Fruit fly (Drosophila melanogaster) whole organism, embryonic: ENCODE data around the gene CG46313.

Experiments
- CG11504 ChIP-seq: fragments of 200-800 bp; sonication (Bioruptor generic); optimal IDR thresholded peaks from 3 replicates; lab custom pipeline; 2019; ENCODE audit warnings: missing biosample characterization, mild to moderate bottlenecking, missing genetic modification characterization, moderate library complexity
- CG2889 ChIP-seq: fragments of 200-800 bp; sonication (Bioruptor generic); IDR thresholded peaks from 3 replicates; pipeline ENCODE4 v1.3.6; 2022; ENCODE audit warnings: missing biosample characterization, missing genetic modification characterization
- CG4424 ChIP-seq: fragments of 200-800 bp; sonication (Bioruptor generic); optimal IDR thresholded peaks from 3 replicates; lab custom pipeline; 2016; ENCODE audit warnings: missing biosample characterization, missing genetic modification characterization
- D ChIP-seq, 2 experiments: fragments of 200-800 bp in 1 of 2; fragments of >200 bp in 1 of 2; sonication (Bioruptor generic) in 1 of 2; optimal IDR thresholded peaks; 2 replicates in 1 of 2; 3 replicates in 1 of 2; lab custom pipeline; 2017; ENCODE audit warnings: mild to moderate bottlenecking in 1 of 2, missing biosample characterization in 1 of 2, missing genetic modification characterization in 1 of 2, missing genetic modification reagents in 1 of 2
- Doc3 ChIP-seq: fragments of 200-800 bp; sonication (Bioruptor generic); IDR thresholded peaks from 3 replicates; pipeline ENCODE4 v1.3.6; 2022; ENCODE audit warnings: missing biosample characterization, missing genetic modification characterization; ENCODE audit not compliant: partially characterized antibody
- Hr51 ChIP-seq, 2 experiments: fragments of 200-800 bp; sonication (Bioruptor generic); optimal IDR thresholded peaks; 2 replicates in 1 of 2; 3 replicates in 1 of 2; lab custom pipeline; 2016 to 2018; ENCODE audit warnings: missing biosample characterization in 2 of 2, missing genetic modification characterization in 2 of 2, mild to moderate bottlenecking in 1 of 2, moderate library complexity in 1 of 2
- Opbp ChIP-seq: fragments of 200-800 bp; sonication (Bioruptor generic); IDR thresholded peaks from 3 replicates; pipeline ENCODE4 v1.3.6; 2022; ENCODE audit warnings: missing biosample characterization, missing genetic modification characterization; ENCODE audit not compliant: partially characterized antibody
- cas ChIP-seq: fragments of 200-800 bp; sonication (Bioruptor generic); IDR thresholded peaks from 2 replicates; pipeline ENCODE4 v1.3.6; 2022; ENCODE audit warnings: missing biosample characterization, missing genetic modification characterization
- ken ChIP-seq: fragments of 200-800 bp; sonication (Bioruptor generic); IDR thresholded peaks from 3 replicates; pipeline ENCODE4 v1.3.6; 2022; ENCODE audit warnings: missing biosample characterization, missing genetic modification characterization
- klu ChIP-seq: fragments of 200-800 bp; sonication (Bioruptor generic); IDR thresholded peaks from 2 replicates; pipeline ENCODE4 v1.3.6; 2022; ENCODE audit warnings: missing biosample characterization, missing genetic modification characterization
- knrl ChIP-seq: fragments of 200-800 bp; sonication (Bioruptor generic); IDR thresholded peaks from 3 replicates; pipeline ENCODE4 v1.3.6; 2022; ENCODE audit warnings: missing biosample characterization, missing genetic modification characterization; ENCODE audit not compliant: partially characterized antibody

Gene CG46313

dm6 chr3R:27033935-27034334 is 55.6 kb downstream of the CG46313 start:
- TF ChIP-seq Opbp (GFP tag; lab: Robert Waterston, UW) (no peak), ken (GFP tag; lab: Robert Waterston, UW) (no peak), klu (GFP tag; lab: Robert Waterston, UW) (no peak), CG11504 (tag; lab: Kevin White, UChicago) (no peak), knrl (GFP tag; lab: Robert Waterston, UW) (no peak), CG2889 (GFP tag; lab: Robert Waterston, UW) (no peak), D (optimal IDR thresholded peaks at IDR 0.05; lab: Kevin White, UChicago) (no peak), D (GFP tag; optimal IDR thresholded peaks at IDR 0.05; lab: Kevin White, UChicago) (no peak), Doc3 (no peak), Hr51 (GFP tag; optimal IDR thresholded peaks at IDR 0.05; lab: Kevin White, UChicago) (no peak), cas (GFP tag; lab: Robert Waterston, UW) (no peak), CG4424 (GFP tag; lab: Kevin White, UChicago) (no peak)
- TF ChIP-seq, all 482 proteins: peak for 0
